Worm (Caenorhabditis elegans) whole organism, late embryonic: ENCODE results near the gene Y22D7AL.11.

ENCODE experiments used
- C08G9.2 ChIP-seq: sonication (generic microtip); optimal IDR thresholded peaks from 2 replicates; lab custom pipeline; 2016; ENCODE audit warnings: mild to moderate bottlenecking, missing genetic modification characterization, moderate library complexity, missing compliant biosample characterization
- C38D4.7 ChIP-seq: fragments of 200-800 bp; sonication (Bioruptor generic); optimal IDR thresholded peaks from 2 replicates; lab custom pipeline; 2018; ENCODE audit warnings: mild to moderate bottlenecking, missing genetic modification characterization, moderate library complexity, missing compliant biosample characterization
- K02D7.2 ChIP-seq: sonication (generic microtip); optimal IDR thresholded peaks from 2 replicates; lab custom pipeline; 2017; ENCODE audit warnings: mild to moderate bottlenecking, missing genetic modification characterization, missing compliant biosample characterization
- T23F11.4 ChIP-seq: fragments of 200-800 bp; sonication (Bioruptor generic); optimal IDR thresholded peaks from 2 replicates; lab custom pipeline; 2018; ENCODE audit warnings: mild to moderate bottlenecking, missing genetic modification characterization, missing compliant biosample characterization
- Y22D7AL.16 ChIP-seq: sonication (generic microtip); optimal IDR thresholded peaks from 2 replicates; lab custom pipeline; 2016; ENCODE audit warnings: missing genetic modification characterization, missing compliant biosample characterization
- ama-1 ChIP-seq: fragments of 150-350 bp; optimal IDR thresholded peaks from 2 replicates; lab custom pipeline; 2014
- ceh-14 ChIP-seq: sonication (generic microtip); optimal IDR thresholded peaks from 2 replicates; lab custom pipeline; 2016; ENCODE audit warnings: missing genotype, missing genetic modification characterization, missing compliant biosample characterization
- ceh-18 ChIP-seq: sonication (generic microtip); optimal IDR thresholded peaks from 2 replicates; lab custom pipeline; 2016; ENCODE audit warnings: missing genetic modification characterization, missing compliant biosample characterization
- ceh-22 ChIP-seq: sonication (generic microtip); optimal IDR thresholded peaks from 2 replicates; lab custom pipeline; 2017; ENCODE audit warnings: missing biosample characterization, missing genetic modification characterization
- ceh-24 ChIP-seq: sonication (generic microtip); optimal IDR thresholded peaks from 2 replicates; lab custom pipeline; 2016; ENCODE audit warnings: mild to moderate bottlenecking, missing genetic modification characterization, missing compliant biosample characterization
- ceh-45 ChIP-seq: fragments of 200-800 bp; sonication (Bioruptor generic); IDR thresholded peaks from 2 replicates; pipeline ENCODE4 v1.3.6; 2022; ENCODE audit warnings: missing genetic modification reagents, missing genetic modification characterization, missing compliant biosample characterization
- ceh-9 ChIP-seq: sonication (generic microtip); optimal IDR thresholded peaks from 2 replicates; lab custom pipeline; 2016; ENCODE audit warnings: mild to moderate bottlenecking, missing genetic modification characterization, inconsistent platforms, missing compliant biosample characterization
- dve-1 ChIP-seq: sonication (generic microtip); optimal IDR thresholded peaks from 2 replicates; lab custom pipeline; 2017; ENCODE audit warnings: antibody characterized with exemption, mild to moderate bottlenecking, missing genetic modification characterization, missing compliant biosample characterization
- elt-2 ChIP-seq: sonication (generic microtip); optimal IDR thresholded peaks from 2 replicates; lab custom pipeline; 2016; ENCODE audit warnings: missing genetic modification reagents, missing genetic modification characterization, missing compliant biosample characterization
- elt-4 ChIP-seq: sonication (generic microtip); optimal IDR thresholded peaks from 2 replicates; lab custom pipeline; 2016; ENCODE audit warnings: missing genetic modification characterization, missing compliant biosample characterization
- ets-4 ChIP-seq: sonication (generic microtip); optimal IDR thresholded peaks from 2 replicates; lab custom pipeline; 2016; ENCODE audit warnings: missing genetic modification characterization, missing compliant biosample characterization
- fax-1 ChIP-seq: sonication (generic microtip); optimal IDR thresholded peaks from 2 replicates; lab custom pipeline; 2016; ENCODE audit warnings: missing genotype, missing genetic modification characterization, missing compliant biosample characterization
- fkh-10 ChIP-seq: fragments of 150-350 bp; optimal IDR thresholded peaks from 2 replicates; lab custom pipeline; 2014; ENCODE audit warnings: missing biosample characterization, missing genetic modification reagents, missing genetic modification characterization
- gmeb-2 ChIP-seq: sonication (generic microtip); optimal IDR thresholded peaks from 2 replicates; lab custom pipeline; 2016; ENCODE audit warnings: missing genetic modification characterization, inconsistent platforms, missing compliant biosample characterization
- hlh-13 ChIP-seq: fragments of 200-800 bp; sonication (Bioruptor generic); optimal IDR thresholded peaks from 2 replicates; lab custom pipeline; 2018; ENCODE audit warnings: mild to moderate bottlenecking, missing genetic modification characterization, missing compliant biosample characterization
- hlh-15 ChIP-seq: sonication (generic microtip); optimal IDR thresholded peaks from 2 replicates; lab custom pipeline; 2016; ENCODE audit warnings: missing genetic modification characterization, missing compliant biosample characterization
- hlh-30 ChIP-seq: sonication (generic microtip); optimal IDR thresholded peaks from 2 replicates; lab custom pipeline; 2017; ENCODE audit warnings: antibody characterized with exemption, missing genetic modification characterization, missing compliant biosample characterization; ENCODE audit not compliant: insufficient read depth
- hlh-8 ChIP-seq: sonication (generic microtip); optimal IDR thresholded peaks from 2 replicates; lab custom pipeline; 2016; ENCODE audit warnings: missing genotype, missing genetic modification characterization, missing compliant biosample characterization
- lim-6 ChIP-seq: sonication (generic microtip); optimal IDR thresholded peaks from 2 replicates; lab custom pipeline; 2016; ENCODE audit warnings: missing genetic modification characterization, missing compliant biosample characterization
- lin-11 ChIP-seq: fragments of 200-800 bp; sonication (Bioruptor generic); optimal IDR thresholded peaks from 2 replicates; lab custom pipeline; 2018; ENCODE audit warnings: mild to moderate bottlenecking, missing genetic modification characterization, missing compliant biosample characterization
- madf-2 ChIP-seq: sonication (generic microtip); optimal IDR thresholded peaks from 2 replicates; lab custom pipeline; 2017; ENCODE audit warnings: missing genetic modification characterization, missing compliant biosample characterization
- mec-3 ChIP-seq: sonication (generic microtip); optimal IDR thresholded peaks from 2 replicates; lab custom pipeline; 2016; ENCODE audit warnings: borderline replicate concordance, missing genetic modification characterization, missing compliant biosample characterization
- nhr-11 ChIP-seq: fragments of 150-350 bp; optimal IDR thresholded peaks from 2 replicates; lab custom pipeline; 2014; ENCODE audit warnings: missing biosample characterization, missing genetic modification characterization
- odd-2 ChIP-seq: sonication (generic microtip); optimal IDR thresholded peaks from 2 replicates; lab custom pipeline; 2017; ENCODE audit warnings: antibody characterized with exemption, mild to moderate bottlenecking, missing genetic modification characterization, missing compliant biosample characterization
- pag-3 ChIP-seq: sonication (generic microtip); optimal IDR thresholded peaks from 2 replicates; lab custom pipeline; 2016; ENCODE audit warnings: missing compliant biosample characterization, missing genetic modification characterization, borderline replicate concordance
- pat-9 ChIP-seq: fragments of 200-800 bp; sonication (Bioruptor generic); optimal IDR thresholded peaks from 2 replicates; lab custom pipeline; 2018; ENCODE audit warnings: mild to moderate bottlenecking, missing genetic modification characterization, moderate library complexity, missing compliant biosample characterization
- pha-4 ChIP-seq: fragments of 150-350 bp; optimal IDR thresholded peaks from 2 replicates; lab custom pipeline; 2018; ENCODE audit warnings: missing biosample characterization, missing genetic modification reagents, missing genetic modification characterization
- pqm-1 ChIP-seq: sonication (generic microtip); optimal IDR thresholded peaks from 2 replicates; lab custom pipeline; 2016; ENCODE audit warnings: missing genetic modification characterization, missing compliant biosample characterization
- pros-1 ChIP-seq: fragments of 150-350 bp; optimal IDR thresholded peaks from 2 replicates; lab custom pipeline; 2014; ENCODE audit warnings: missing biosample characterization, missing genetic modification reagents, missing genetic modification characterization
- ref-2 ChIP-seq: sonication (generic microtip); optimal IDR thresholded peaks from 2 replicates; lab custom pipeline; 2016; ENCODE audit warnings: missing genetic modification characterization, missing compliant biosample characterization
- rnt-1 ChIP-seq: sonication (generic microtip); optimal IDR thresholded peaks from 2 replicates; lab custom pipeline; 2016; ENCODE audit warnings: missing genetic modification characterization, missing compliant biosample characterization
- sox-2 ChIP-seq: fragments of 200-800 bp; sonication (Bioruptor generic); IDR thresholded peaks from 2 replicates; pipeline ENCODE4 v1.3.6; 2022; ENCODE audit warnings: missing genetic modification reagents, missing genetic modification characterization, missing compliant biosample characterization
- syd-9 ChIP-seq: sonication (generic microtip); optimal IDR thresholded peaks from 2 replicates; lab custom pipeline; 2016; ENCODE audit warnings: mild to moderate bottlenecking, missing genetic modification characterization, moderate library complexity, missing compliant biosample characterization
- ttx-3 ChIP-seq: sonication (generic microtip); optimal IDR thresholded peaks from 2 replicates; lab custom pipeline; 2016; ENCODE audit warnings: missing genetic modification reagents, missing genetic modification characterization, missing compliant biosample characterization
- unc-3 ChIP-seq, 2 experiments: fragments of 200-800 bp in 1 of 2; sonication (Bioruptor generic) in 1 of 2; sonication (generic microtip) in 1 of 2; conservative IDR thresholded peaks in 1 of 2; optimal IDR thresholded peaks in 1 of 2; 2 replicates each; pipeline versions ENCODE4 v1.3.6 to Lab custom; 2016 to 2022; ENCODE audit warnings: missing compliant biosample characterization in 2 of 2, missing genetic modification characterization in 2 of 2, missing genetic modification reagents in 1 of 2
- unc-42 ChIP-seq: sonication (generic microtip); optimal IDR thresholded peaks from 2 replicates; lab custom pipeline; 2016; ENCODE audit warnings: missing genotype, missing genetic modification characterization, missing compliant biosample characterization
- unc-86 ChIP-seq: sonication (generic microtip); optimal IDR thresholded peaks from 2 replicates; lab custom pipeline; 2016; ENCODE audit warnings: missing genetic modification characterization, missing compliant biosample characterization
- zip-5 ChIP-seq: sonication (generic microtip); optimal IDR thresholded peaks from 2 replicates; lab custom pipeline; 2016; ENCODE audit warnings: missing genetic modification characterization, missing compliant biosample characterization
- ztf-16 ChIP-seq: sonication (generic microtip); optimal IDR thresholded peaks from 2 replicates; lab custom pipeline; 2017; ENCODE audit warnings: missing genetic modification characterization, missing compliant biosample characterization

The Y22D7AL.11 gene

DNA sequence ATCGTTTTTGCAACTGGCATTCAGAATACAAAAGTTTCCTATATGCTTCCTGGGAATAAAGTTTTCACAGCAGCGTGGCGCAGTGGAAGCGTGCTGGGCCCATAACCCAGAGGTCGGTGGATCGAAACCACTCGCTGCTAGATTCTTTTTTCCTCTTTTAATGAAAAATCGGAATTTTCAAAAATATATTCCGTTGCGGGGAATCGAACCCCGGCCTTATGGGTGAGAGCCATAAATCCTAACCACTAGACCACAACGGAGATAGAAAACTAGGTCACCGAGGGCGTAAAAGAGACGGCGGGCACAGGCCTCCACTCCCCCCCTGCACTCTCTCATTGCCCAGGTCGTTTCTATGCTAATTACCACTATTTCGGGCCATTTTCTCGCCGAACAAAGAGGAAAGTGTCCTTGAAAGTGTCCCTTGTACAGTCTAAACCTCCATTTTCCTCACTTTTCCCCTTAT lies 29.6 kb downstream of the Y22D7AL.11 start, which contains the start of gene Y22D7AL.6 (continued):
- TF ChIP-seq fax-1 (peak; percentile 64), ets-4 (tag; lab: Kevin White, UChicago) (peak; percentile 4), sox-2 (GFP tag; lab: Robert Waterston, UW) (peak; percentile 73), gmeb-2 (peak; percentile 83), lim-6 (tag; lab: Kevin White, UChicago) (no peak), ceh-45 (GFP tag; lab: Robert Waterston, UW) (no peak), K02D7.2 (peak; percentile 71), zip-5 (tag; lab: Kevin White, UChicago) (peak; percentile 22), unc-86 (tag; lab: Kevin White, UChicago) (peak; percentile 59), pros-1 (peak; percentile 46), ama-1 (lab: Kevin White, UChicago) (no peak), ceh-14 (tag; lab: Kevin White, UChicago) (no peak)

DNA sequence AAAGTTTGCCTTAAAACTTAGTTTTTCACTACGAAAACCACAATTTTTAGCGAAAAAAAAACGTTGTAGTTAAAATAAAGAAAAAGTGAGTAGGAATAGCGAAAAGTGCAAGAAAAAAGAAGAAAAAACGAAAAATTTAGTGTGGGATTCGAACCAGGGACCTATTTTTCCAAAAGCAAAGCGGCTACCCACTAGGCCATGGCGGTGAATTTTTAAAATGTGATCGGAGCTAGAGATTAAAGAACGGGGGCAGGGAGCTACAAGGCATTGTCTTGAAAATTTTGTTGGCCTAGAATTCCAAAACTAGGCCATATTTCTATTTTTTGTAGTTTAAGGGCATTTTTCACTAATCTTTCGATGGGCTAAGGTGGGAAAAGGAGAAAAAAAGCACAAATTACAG lies 30.4 kb downstream of the Y22D7AL.11 start:
- no peak for TF ChIP-seq nhr-11 (tag; lab: Kevin White, UChicago)
- TF ChIP-seq ztf-16 (tag; lab: Kevin White, UChicago): no peak
- no peak for TF ChIP-seq syd-9 (tag; lab: Kevin White, UChicago)
- TF ChIP-seq ttx-3: no peak
- no peak for TF ChIP-seq hlh-8 (tag; lab: Kevin White, UChicago)
- TF ChIP-seq unc-42 (tag; lab: Kevin White, UChicago): no peak
- no peak for TF ChIP-seq pag-3
- no peak for TF ChIP-seq lin-11 (tag; lab: Kevin White, UChicago)
- TF ChIP-seq T23F11.4 (GFP tag; lab: Kevin White, UChicago): no peak
- TF ChIP-seq mec-3: no peak
- no peak for TF ChIP-seq ref-2
- no peak for TF ChIP-seq pqm-1 (tag; lab: Kevin White, UChicago)
- no peak for TF ChIP-seq ceh-22 (tag; lab: Kevin White, UChicago)
- TF ChIP-seq ceh-24 (tag; lab: Kevin White, UChicago): no peak
- no peak for TF ChIP-seq lim-6 (tag; lab: Kevin White, UChicago)
- no peak for TF ChIP-seq dve-1

DNA sequence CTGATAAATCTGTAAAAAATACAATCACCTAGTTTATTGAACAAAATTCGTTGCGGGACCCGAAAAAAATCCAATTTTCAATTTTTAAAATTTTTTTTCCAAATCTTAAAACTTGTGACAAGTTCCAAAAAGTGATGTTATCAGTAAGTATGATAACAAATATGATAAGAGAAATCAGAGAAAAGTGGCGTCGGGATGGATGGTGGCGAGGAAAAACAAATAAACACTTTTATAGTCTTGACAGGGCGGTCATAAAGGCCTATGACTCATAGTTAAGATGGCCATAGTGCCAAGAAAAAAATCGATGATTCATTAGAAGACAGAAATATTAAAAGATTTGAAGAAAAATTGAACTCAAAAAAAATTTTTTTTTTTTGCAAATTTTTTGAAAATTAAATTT lies 31.5 kb downstream of the Y22D7AL.11 start:
- TF ChIP-seq mec-3 (no peak), elt-2 (peak; percentile 85), hlh-8 (tag; lab: Kevin White, UChicago) (no peak)
- TF ChIP-seq, all 69 proteins: peak for 1

DNA sequence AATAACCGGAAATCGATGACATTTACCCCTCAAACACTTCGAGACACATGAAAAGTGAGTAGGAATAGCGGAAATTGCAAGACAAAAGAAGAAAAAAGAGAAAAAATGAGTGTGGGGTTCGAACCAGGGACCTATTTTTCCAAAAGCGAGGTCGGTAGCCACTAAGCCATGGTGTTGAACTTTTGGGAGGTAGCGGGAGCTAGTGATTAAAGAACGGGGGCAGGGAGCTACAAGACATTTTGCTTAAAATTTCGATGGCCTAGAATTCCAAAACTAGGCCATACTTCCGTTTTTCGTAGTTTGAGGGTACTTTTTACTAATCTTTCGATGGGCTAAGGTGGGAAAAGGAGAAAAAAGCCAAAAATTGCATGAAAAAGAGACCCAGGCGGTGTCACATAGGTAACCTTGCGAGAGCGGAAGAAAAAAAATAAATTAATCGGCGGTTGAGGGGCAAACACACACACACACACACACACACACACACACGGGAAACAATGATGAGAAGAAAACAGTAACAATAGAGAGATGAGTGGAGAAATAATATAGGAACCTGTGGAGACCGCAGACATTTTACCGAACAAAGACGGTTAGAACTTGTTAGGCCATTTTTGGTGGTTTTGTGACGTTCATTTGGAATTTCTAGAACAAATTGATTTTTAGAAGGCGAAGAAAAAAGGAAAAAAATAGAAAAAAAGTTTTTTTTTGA lies 32.6 kb downstream of the Y22D7AL.11 start:
- TF ChIP-seq hlh-15 (tag; lab: Kevin White, UChicago) (no peak), pha-4 (no peak), Y22D7AL.16 (tag; lab: Kevin White, UChicago) (peak; percentile 68), ztf-16 (tag; lab: Kevin White, UChicago) (peak; percentile 26), unc-86 (tag; lab: Kevin White, UChicago) (peak; percentile 28), sox-2 (GFP tag; lab: Robert Waterston, UW) (no peak), elt-2 (peak; percentile 52), unc-3 (GFP tag; conservative IDR thresholded peaks at IDR 0.05; lab: Robert Waterston, UW) (peak; percentile 63; the same call in 1 of the 2 replicates), unc-3 (tag; optimal IDR thresholded peaks at IDR 0.05; lab: Kevin White, UChicago) (no peak), ceh-9 (tag; lab: Kevin White, UChicago) (no peak), C08G9.2 (tag; lab: Kevin White, UChicago) (peak; percentile 54), C38D4.7 (GFP tag; lab: Kevin White, UChicago) (peak; percentile 52), odd-2 (tag; lab: Kevin White, UChicago) (peak; percentile 43), madf-2 (peak; percentile 26), hlh-13 (GFP tag; lab: Kevin White, UChicago) (peak; percentile 46), ttx-3 (peak; percentile 25), pqm-1 (tag; lab: Kevin White, UChicago) (no peak), T23F11.4 (GFP tag; lab: Kevin White, UChicago) (peak; percentile 49), elt-4 (tag; lab: Kevin White, UChicago) (no peak), hlh-8 (tag; lab: Kevin White, UChicago) (no peak), fkh-10 (no peak), ceh-18 (tag; lab: Kevin White, UChicago) (peak; percentile 62), pat-9 (tag; lab: Kevin White, UChicago) (peak; percentile 74), hlh-30 (tag; lab: Kevin White, UChicago) (no peak), nhr-11 (tag; lab: Kevin White, UChicago) (no peak), rnt-1 (tag; lab: Kevin White, UChicago) (peak; percentile 29), lin-11 (tag; lab: Kevin White, UChicago) (peak; percentile 68), zip-5 (tag; lab: Kevin White, UChicago) (peak; percentile 37)
